Worm (Caenorhabditis elegans) whole organism, L2 larva: ENCODE results near the gene lgc-9.

Experiments used
- nhr-10 ChIP-seq: sonication (generic microtip); optimal IDR thresholded peaks from 2 replicates; lab custom pipeline; 2017; ENCODE audit warnings: missing biosample characterization, missing genetic modification characterization
- sem-4 ChIP-seq: fragments of 150-350 bp; optimal IDR thresholded peaks from 2 replicates; lab custom pipeline; 2014; ENCODE audit warnings: missing biosample characterization, missing genetic modification reagents, missing genetic modification characterization
- unc-62 ChIP-seq: fragments of 150-350 bp; optimal IDR thresholded peaks from 2 replicates; lab custom pipeline; 2014; ENCODE audit warnings: missing biosample characterization, missing genetic modification reagents, missing genetic modification characterization
- ztf-11 ChIP-seq: sonication (generic microtip); optimal IDR thresholded peaks from 2 replicates; lab custom pipeline; 2017; ENCODE audit warnings: missing biosample characterization, missing genetic modification characterization

- TF ChIP-seq nhr-10 (tag; lab: Kevin White, UChicago) (no peak), sem-4 (tag; lab: Kevin White, UChicago) (no peak), ztf-11 (tag; lab: Kevin White, UChicago) (no peak), unc-62 (GFP tag; lab: Kevin White, UChicago) (no peak)
Measured at ce11 chrIV:3439354-3439753, 23.9 kb downstream of the lgc-9 start, which contains the start of gene grd-3.
